Worm (Caenorhabditis elegans): ENCODE data around the gene str-173.

str-173 gene

ce11 chrIV:4913090-4913489 is 51.5 kb downstream of the str-173 start, which contains the start of gene str-156:
TSS of gene str-156 (plus strand) at chrIV:4913390.
- no peak for TF ChIP-seq nhr-23 (tag; optimal IDR thresholded peaks at IDR 0.05)
- no peak for TF ChIP-seq fkh-10 (GFP tag; optimal IDR thresholded peaks at IDR 0.05)
- TF ChIP-seq nhr-11 (tag; optimal IDR thresholded peaks at IDR 0.05): no peak
- no peak for TF ChIP-seq daf-12 (tag; optimal IDR thresholded peaks at IDR 0.05)
- TF ChIP-seq sea-2 (GFP tag; optimal IDR thresholded peaks at IDR 0.05): no peak
- no peak for TF ChIP-seq nhr-43 (tag; optimal IDR thresholded peaks at IDR 0.05; ENCODE audit: poor library complexity, severe bottlenecking)
